Worm (Caenorhabditis elegans) whole organism, L4 larva: ENCODE measurements around the gene H41C03.2.

Source experiments
- F49E8.2 ChIP-seq: sonication (generic microtip); optimal IDR thresholded peaks from 2 replicates; lab custom pipeline; 2016; ENCODE audit warnings: missing compliant biosample characterization, mild to moderate bottlenecking, missing genetic modification characterization, borderline replicate concordance
- dpl-1 ChIP-seq: fragments of 150-350 bp; optimal IDR thresholded peaks from 2 replicates; lab custom pipeline; 2014; ENCODE audit warnings: missing biosample characterization, missing genetic modification reagents, missing genetic modification characterization
- fos-1 ChIP-seq: fragments of 150-350 bp; optimal IDR thresholded peaks from 2 replicates; lab custom pipeline; 2014; ENCODE audit warnings: missing biosample characterization, missing genetic modification characterization
- nhr-237 ChIP-seq: sonication (generic microtip); optimal IDR thresholded peaks from 2 replicates; lab custom pipeline; 2017; ENCODE audit warnings: missing biosample characterization, missing genetic modification characterization

- TF ChIP-seq dpl-1 (GFP tag; lab: Kevin White, UChicago) (no peak), nhr-237 (no peak), fos-1 (tag; lab: Kevin White, UChicago) (no peak), F49E8.2 (no peak)
Measured at ce11 chrII:5831373-5831772, 20.5 kb downstream of the H41C03.2 start.
